Worm (Caenorhabditis elegans): ENCODE data around the gene K12H6.9.

- TF ChIP-seq B0310.2 (tag; optimal IDR thresholded peaks at IDR 0.05) (no peak), F13C5.2 (tag; optimal IDR thresholded peaks at IDR 0.05) (no peak), ama-1 (optimal IDR thresholded peaks at IDR 0.05) (no peak), flt-1 (GFP tag; IDR thresholded peaks at IDR 0.05) (no peak), ceh-13 (GFP tag; optimal IDR thresholded peaks at IDR 0.05) (no peak), scrt-1 (GFP tag; IDR thresholded peaks at IDR 0.05) (no peak), hmbx-1 (tag; optimal IDR thresholded peaks at IDR 0.05) (no peak), tbx-37 (GFP tag; conservative IDR thresholded peaks at IDR 0.05) (no peak), hmg-4 (GFP tag; optimal IDR thresholded peaks at IDR 0.05) (no peak), tbx-11 (GFP tag; IDR thresholded peaks at IDR 0.05) (no peak), ets-7 (tag; optimal IDR thresholded peaks at IDR 0.05) (no peak), pes-1 (GFP tag; IDR thresholded peaks at IDR 0.05) (no peak), sea-1 (GFP tag; conservative IDR thresholded peaks at IDR 0.05) (no peak), ceh-36 (tag; optimal IDR thresholded peaks at IDR 0.05) (no peak)
These were observed 38.4 kb upstream of the K12H6.9 start for ce11 chrII:2785787-2786186.
